Fruit fly (Drosophila melanogaster): ENCODE results near the gene c12.2.

DNA sequence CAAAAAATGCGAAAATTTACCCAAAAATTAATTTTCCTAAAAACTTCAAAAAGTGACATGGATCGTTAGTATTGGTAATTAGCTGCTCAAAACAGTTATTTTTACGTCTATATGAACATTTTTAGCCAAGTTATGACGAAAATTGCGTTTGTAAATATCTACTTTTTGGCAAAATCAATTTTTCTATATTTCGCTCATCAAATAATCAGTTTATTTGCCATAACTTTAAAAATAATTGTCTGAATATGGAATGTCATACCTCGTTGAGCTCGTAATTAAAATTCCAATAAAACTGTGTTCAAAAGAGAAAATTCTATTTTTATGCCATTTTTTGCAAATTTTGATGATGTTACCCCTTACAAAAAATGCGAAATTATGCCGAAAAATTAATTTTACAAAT lies 22.6 kb upstream of the c12.2 start:
- TF ChIP-seq CG8478 (optimal IDR thresholded peaks at IDR 0.05) (no peak), CTCF (optimal IDR thresholded peaks at IDR 0.05) (no peak)
